Worm (Caenorhabditis elegans): ENCODE measurements around the gene T10B5.7.

The T10B5.7 gene

ce11 chrV:1804645-1805559 lies 41.1 kb upstream of the T10B5.7 start, which contains the start of the genes hsp-16.2 and hsp-16.41 (continued):
- TF ChIP-seq daf-16 (GFP tag; optimal IDR thresholded peaks at IDR 0.05) (peak in 1 of 2 experiments; percentile 90), daf-16 (tag; optimal IDR thresholded peaks at IDR 0.05) (peak; percentile 77), Y5F2A.4 (GFP tag; optimal IDR thresholded peaks at IDR 0.05) (no peak), zag-1 (tag; optimal IDR thresholded peaks at IDR 0.05) (no peak), spr-3 (GFP tag; optimal IDR thresholded peaks at IDR 0.05) (no peak), zip-2 (tag; optimal IDR thresholded peaks at IDR 0.05) (no peak), mxl-2 (GFP tag; conservative IDR thresholded peaks at IDR 0.05) (no peak), F49E8.2 (tag; optimal IDR thresholded peaks at IDR 0.05; ENCODE audit: borderline replicate concordance) (no peak), hmg-1.1 (GFP tag; IDR thresholded peaks at IDR 0.05) (peak; percentile 53), dmd-9 (GFP tag; IDR thresholded peaks at IDR 0.05) (no peak), attf-4 (tag; optimal IDR thresholded peaks at IDR 0.05) (no peak), Y105C5A.15 (GFP tag; IDR thresholded peaks at IDR 0.05) (no peak), tra-1 (GFP tag; IDR thresholded peaks at IDR 0.05) (no peak), set-16 (GFP tag; IDR thresholded peaks at IDR 0.05) (no peak), nhr-111 (GFP tag; optimal IDR thresholded peaks at IDR 0.05) (no peak), lin-39 (tag; optimal IDR thresholded peaks at IDR 0.05) (no peak), saeg-2 (GFP tag; IDR thresholded peaks at IDR 0.05) (0 out of 2 replicates have a peak, but pooled peaks have one; percentile 45), php-3 (GFP tag; IDR thresholded peaks at IDR 0.05) (no peak), sdz-12 (GFP tag; optimal IDR thresholded peaks at IDR 0.05) (peak; percentile 52), nhr-102 (tag; optimal IDR thresholded peaks at IDR 0.05) (no peak), D1046.2 (GFP tag; IDR thresholded peaks at IDR 0.05) (0 out of 2 replicates have a peak, but pooled peaks have one; percentile 38), hlh-11 (tag; optimal IDR thresholded peaks at IDR 0.05) (peak; percentile 73), madf-5 (GFP tag; IDR thresholded peaks at IDR 0.05) (0 out of 4 replicates have a peak, but pooled peaks of 1 of the 2 experiments have one; percentile 42), nhr-77 (tag; optimal IDR thresholded peaks at IDR 0.05) (no peak), mep-1 (tag; optimal IDR thresholded peaks at IDR 0.05) (peak; percentile 23), nhr-28 (tag; optimal IDR thresholded peaks at IDR 0.05) (no peak), nhr-76 (tag; optimal IDR thresholded peaks at IDR 0.05) (no peak), skn-1 (tag; optimal IDR thresholded peaks at IDR 0.05) (no peak), duxl-1 (tag; optimal IDR thresholded peaks at IDR 0.05; ENCODE audit: poor library complexity) (no peak), dpl-1 (GFP tag; optimal IDR thresholded peaks at IDR 0.05) (peak; percentile 27), nhr-25 (tag; optimal IDR thresholded peaks at IDR 0.05; ENCODE audit: borderline replicate concordance, insufficient read depth) (no peak), tag-97 (GFP tag; IDR thresholded peaks at IDR 0.05) (no peak), F37D6.2 (tag; optimal IDR thresholded peaks at IDR 0.05) (peak; percentile 21), lin-15B (tag; optimal IDR thresholded peaks at IDR 0.05) (no peak), fos-1 (tag; optimal IDR thresholded peaks at IDR 0.05) (no peak), daf-19 (GFP tag; conservative IDR thresholded peaks at IDR 0.05) (no peak), arid-1 (GFP tag; conservative IDR thresholded peaks at IDR 0.05) (no peak), unc-62 (GFP tag; optimal IDR thresholded peaks at IDR 0.05 in 1 of 2) (peak in 1 of 2 experiments; percentile 29), unc-62 (tag; optimal IDR thresholded peaks at IDR 0.05) (no peak), hif-1 (tag; optimal IDR thresholded peaks at IDR 0.05) (no peak), ama-1 (optimal IDR thresholded peaks at IDR 0.05) (no peak), daf-12 (tag; optimal IDR thresholded peaks at IDR 0.05) (no peak), lin-13 (GFP tag; optimal IDR thresholded peaks at IDR 0.05) (no peak), dve-1 (tag; optimal IDR thresholded peaks at IDR 0.05; ENCODE audit: insufficient read depth) (peak; percentile 66), gei-8 (GFP tag; optimal IDR thresholded peaks at IDR 0.05) (no peak), nhr-237 (tag; optimal IDR thresholded peaks at IDR 0.05) (no peak), egl-27 (tag; optimal IDR thresholded peaks at IDR 0.05) (no peak), egl-43 (GFP tag; IDR thresholded peaks at IDR 0.05) (no peak), hlh-30 (tag; optimal IDR thresholded peaks at IDR 0.05; ENCODE audit: insufficient read depth) (peak; percentile 40)
